Fruit fly (Drosophila melanogaster): ENCODE data around the gene Hmgcr.
A peak's percentile ranks its signal among the peaks of the same experiment; 100 is the strongest.

Gene Hmgcr

DNA sequence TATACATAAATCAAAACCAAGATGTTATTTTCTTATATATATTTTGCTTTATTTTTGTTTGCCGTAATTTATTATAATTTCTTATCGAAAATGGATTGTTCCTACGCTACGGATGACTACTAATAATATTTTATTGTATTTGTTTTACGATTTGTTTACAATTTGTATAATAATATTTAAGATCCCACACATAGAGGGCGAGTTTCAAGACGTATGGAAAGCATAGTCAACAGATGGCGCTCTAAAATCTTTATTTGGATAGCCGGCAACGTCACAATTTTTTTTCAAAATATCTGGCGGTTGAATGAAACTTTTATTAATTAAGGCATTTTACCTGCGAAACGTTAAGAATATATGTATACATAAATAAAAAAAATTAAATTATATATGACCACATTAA lies 11.2 kb upstream of the Hmgcr start (continued):
- TF ChIP-seq CG12769 (tag; optimal IDR thresholded peaks at IDR 0.05) (peak; percentile 24), CG6854 (GFP tag; optimal IDR thresholded peaks at IDR 0.05) (no peak), CG31224 (GFP tag; IDR thresholded peaks at IDR 0.05) (no peak), H2.0 (GFP tag; IDR thresholded peaks at IDR 0.05) (no peak), D19A (tag; optimal IDR thresholded peaks at IDR 0.05) (peak; percentile 51), pzg (GFP tag; optimal IDR thresholded peaks at IDR 0.05) (peak; percentile 20), Hand (GFP tag; optimal IDR thresholded peaks at IDR 0.05) (no peak), CG13296 (GFP tag; optimal IDR thresholded peaks at IDR 0.05) (peak; percentile 19), Dip2 (GFP tag; IDR thresholded peaks at IDR 0.05) (peak; percentile 98), grau (tag; optimal IDR thresholded peaks at IDR 0.05) (peak; percentile 56), Spps (tag; optimal IDR thresholded peaks at IDR 0.05) (no peak), CG14014 (GFP tag; IDR thresholded peaks at IDR 0.05) (no peak), croc (GFP tag; conservative IDR thresholded peaks at IDR 0.05) (no peak), Sin3A (optimal IDR thresholded peaks at IDR 0.05) (no peak), sens-2 (GFP tag; IDR thresholded peaks at IDR 0.05) (no peak), slou (GFP tag; optimal IDR thresholded peaks at IDR 0.05) (no peak), sima (GFP tag; optimal IDR thresholded peaks at IDR 0.05) (no peak), ab (GFP tag; optimal IDR thresholded peaks at IDR 0.05) (no peak), CG18262 (tag; optimal IDR thresholded peaks at IDR 0.05) (peak; percentile 26), sc (optimal IDR thresholded peaks at IDR 0.05) (no peak), sc (GFP tag; optimal IDR thresholded peaks at IDR 0.05) (no peak), Hr39 (optimal IDR thresholded peaks at IDR 0.05) (no peak), HLH54F (GFP tag; optimal IDR thresholded peaks at IDR 0.05) (no peak), CG6175 (GFP tag; IDR thresholded peaks at IDR 0.05) (no peak), scrt (GFP tag; optimal IDR thresholded peaks at IDR 0.05) (no peak), CG2120 (GFP tag; optimal IDR thresholded peaks at IDR 0.05) (peak; percentile 43), CG34224 (GFP tag; IDR thresholded peaks at IDR 0.05; ENCODE audit: partially characterized antibody) (no peak), en (GFP tag; optimal IDR thresholded peaks at IDR 0.05) (no peak), pita (GFP tag; optimal IDR thresholded peaks at IDR 0.05) (peak; percentile 17), CG11560 (tag; IDR thresholded peaks at IDR 0.05) (no peak; the same call in 2 of the 3 replicates), otp (GFP tag; IDR thresholded peaks at IDR 0.05) (no peak), CG9797 (GFP tag; optimal IDR thresholded peaks at IDR 0.05) (no peak), Dek (tag; optimal IDR thresholded peaks at IDR 0.05) (peak; percentile 83), NC2β (GFP tag; optimal IDR thresholded peaks at IDR 0.05) (no peak), sd (tag; optimal IDR thresholded peaks at IDR 0.05) (peak; percentile 21), Max (GFP tag; optimal IDR thresholded peaks at IDR 0.05) (no peak), ATbp (GFP tag; optimal IDR thresholded peaks at IDR 0.05) (no peak), CG4707 (GFP tag; optimal IDR thresholded peaks at IDR 0.05) (no peak), tna (GFP tag; IDR thresholded peaks at IDR 0.05; ENCODE audit: partially characterized antibody) (no peak), Awh (GFP tag; IDR thresholded peaks at IDR 0.05) (no peak), fru (optimal IDR thresholded peaks at IDR 0.05) (no peak), gt (GFP tag; IDR thresholded peaks at IDR 0.05) (no peak), CG11093 (GFP tag; IDR thresholded peaks at IDR 0.05) (no peak), seq (GFP tag; IDR thresholded peaks at IDR 0.05) (no peak), CG7786 (GFP tag; optimal IDR thresholded peaks at IDR 0.05) (no peak), CG31388 (GFP tag; optimal IDR thresholded peaks at IDR 0.05) (no peak), CG2116 (GFP tag; optimal IDR thresholded peaks at IDR 0.05) (peak; percentile 24), Neu2 (GFP tag; optimal IDR thresholded peaks at IDR 0.05; ENCODE audit: borderline replicate concordance) (no peak), CG18764 (GFP tag; optimal IDR thresholded peaks at IDR 0.05) (no peak), Dll (GFP tag; IDR thresholded peaks at IDR 0.05; ENCODE audit: partially characterized antibody) (no peak), CG6813 (GFP tag; optimal IDR thresholded peaks at IDR 0.05) (no peak), ken (GFP tag; IDR thresholded peaks at IDR 0.05) (no peak), CG12155 (GFP tag; optimal IDR thresholded peaks at IDR 0.05) (peak; percentile 1), BtbVII (GFP tag; optimal IDR thresholded peaks at IDR 0.05) (no peak)
